Worm (Caenorhabditis elegans): ENCODE results near the gene srd-48.
A peak's percentile ranks its signal among the peaks of the same experiment; 100 is the strongest.

Gene srd-48

ce11 chrX:12315268-12315667, 20.6 kb upstream of the srd-48 start, which contains the start of gene xtr-2:
Gene xtr-2 (plus strand): TSS chrX:12315568.
- TF ChIP-seq atf-7 (tag; optimal IDR thresholded peaks at IDR 0.05) (no peak), sptf-2 (GFP tag; optimal IDR thresholded peaks at IDR 0.05) (no peak), F57C9.4 (tag; optimal IDR thresholded peaks at IDR 0.05) (no peak), mcd-1 (GFP tag; IDR thresholded peaks at IDR 0.05) (no peak), hrde-1 (tag; optimal IDR thresholded peaks at IDR 0.05; ENCODE audit: borderline replicate concordance) (no peak), Y53F4B.3 (GFP tag; IDR thresholded peaks at IDR 0.05) (no peak), snpc-1.1 (tag; optimal IDR thresholded peaks at IDR 0.05; ENCODE audit: insufficient read depth) (no peak), ceh-58 (GFP tag; IDR thresholded peaks at IDR 0.05) (no peak)

DNA sequence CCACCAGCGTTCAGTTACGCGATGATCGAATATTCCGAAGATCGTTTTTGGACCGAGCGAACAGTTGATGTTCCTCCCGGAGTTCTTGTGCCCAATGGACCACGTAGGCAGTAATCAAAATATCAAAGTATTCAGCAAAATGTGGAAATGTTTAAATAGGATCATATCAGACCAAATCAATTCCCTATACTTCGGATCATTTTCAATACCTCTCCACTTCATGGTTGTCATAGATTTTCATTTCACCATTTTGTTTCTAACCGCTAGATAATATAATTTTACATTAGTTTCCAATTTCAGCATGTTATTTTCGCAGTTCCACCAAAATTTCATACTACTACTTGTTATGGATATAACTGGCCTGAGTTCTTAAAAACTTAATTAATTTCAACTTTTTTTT, 18.3 kb upstream of the srd-48 start:
- no peak for TF ChIP-seq lir-1 (GFP tag; conservative IDR thresholded peaks at IDR 0.05)
- TF ChIP-seq Y95B8A.8 (GFP tag; IDR thresholded peaks at IDR 0.05), result no peak
- TF ChIP-seq madf-10 (tag; optimal IDR thresholded peaks at IDR 0.05), result no peak
- TF ChIP-seq lsl-1 (GFP tag; optimal IDR thresholded peaks at IDR 0.05), result no peak
- TF ChIP-seq Y79H2A.3 (GFP tag; conservative IDR thresholded peaks at IDR 0.05), result no peak
- no peak for TF ChIP-seq ccch-3 (GFP tag; optimal IDR thresholded peaks at IDR 0.05)
- TF ChIP-seq nhr-27 (tag; optimal IDR thresholded peaks at IDR 0.05), result no peak
- no peak for TF ChIP-seq Y67H2A.10 (GFP tag; conservative IDR thresholded peaks at IDR 0.05)
- no peak for TF ChIP-seq chd-7 (tag; optimal IDR thresholded peaks at IDR 0.05)
- no peak for TF ChIP-seq hlh-26 (GFP tag; conservative IDR thresholded peaks at IDR 0.05)
- no peak for TF ChIP-seq snpc-3.4 (tag; optimal IDR thresholded peaks at IDR 0.05)
- no peak for TF ChIP-seq him-1 (tag; optimal IDR thresholded peaks at IDR 0.05)
- TF ChIP-seq ztf-18 (tag; optimal IDR thresholded peaks at IDR 0.05), result no peak

DNA sequence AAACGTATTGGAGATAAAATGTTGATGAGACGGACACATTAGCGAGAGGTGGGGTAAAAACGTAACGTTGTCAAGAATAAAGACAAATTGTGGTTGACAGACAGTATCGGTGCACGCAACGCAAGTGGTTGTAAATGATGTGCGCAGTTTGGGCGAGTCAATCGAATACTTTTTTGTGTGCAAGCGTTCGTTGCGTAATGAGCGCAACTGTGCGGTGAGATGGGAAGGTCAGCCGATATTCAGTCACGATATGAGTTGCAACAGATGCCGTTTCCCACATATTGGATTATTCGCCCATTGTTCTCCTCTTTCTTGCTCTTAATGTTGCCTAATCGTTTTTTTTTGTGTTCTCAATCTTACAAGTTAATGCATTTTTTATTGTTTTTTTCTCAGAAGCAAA, 15.2 kb upstream of the srd-48 start, which contains the start of gene ceh-40:
TSS of gene ceh-40 (minus strand) at position 41 of the 400 bp plus-strand sequence.
- TF ChIP-seq rcor-1 (GFP tag; IDR thresholded peaks at IDR 0.05) (no peak), unc-62 (GFP tag; optimal IDR thresholded peaks at IDR 0.05) (peak; percentile 5)

DNA sequence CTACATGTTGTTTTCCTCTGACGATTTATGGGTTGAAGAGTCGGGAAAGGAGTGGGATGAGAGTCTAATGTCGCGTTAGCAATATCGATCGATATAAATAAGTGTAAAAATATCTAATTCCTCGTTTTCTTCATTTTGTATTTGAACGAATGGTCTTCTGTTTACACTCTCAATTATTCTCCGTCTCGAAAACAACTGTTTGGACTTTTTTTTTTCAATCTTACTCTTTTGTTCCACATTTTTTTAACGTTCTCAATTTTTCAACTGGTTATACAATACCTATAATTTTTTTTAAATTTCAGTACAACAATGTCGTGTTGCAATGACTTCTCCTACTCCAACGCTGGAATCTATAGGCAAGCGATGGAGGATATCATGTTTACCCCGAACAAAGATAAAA, 14.6 kb upstream of the srd-48 start, which contains the start of gene F17A2.13:
TSS of gene F17A2.13 (plus strand) at position 301 of the 400 bp plus-strand sequence.
- TF ChIP-seq repo-1 (tag; optimal IDR thresholded peaks at IDR 0.05), result no peak
- no peak for TF ChIP-seq let-607 (tag; optimal IDR thresholded peaks at IDR 0.05)
- no peak for TF ChIP-seq ZK185.1 (tag; optimal IDR thresholded peaks at IDR 0.05; ENCODE audit: poor library complexity, severe bottlenecking)
- TF ChIP-seq nhr-179 (tag; optimal IDR thresholded peaks at IDR 0.05), result no peak
- no peak for TF ChIP-seq gei-17 (GFP tag; optimal IDR thresholded peaks at IDR 0.05)
- TF ChIP-seq lag-1 (GFP tag; IDR thresholded peaks at IDR 0.05), result no peak
- TF ChIP-seq B0336.3 (GFP tag; IDR thresholded peaks at IDR 0.05), result no peak
- TF ChIP-seq F10E7.11 (tag; optimal IDR thresholded peaks at IDR 0.05), result no peak
- TF ChIP-seq ztf-22 (GFP tag; optimal IDR thresholded peaks at IDR 0.05), result no peak
- no peak for TF ChIP-seq F23B12.7 (tag; optimal IDR thresholded peaks at IDR 0.05; ENCODE audit: insufficient read depth)
- no peak for TF ChIP-seq B0035.1 (tag; optimal IDR thresholded peaks at IDR 0.05)
- TF ChIP-seq F52B5.7 (tag; optimal IDR thresholded peaks at IDR 0.05), result no peak
- no peak for TF ChIP-seq sdz-38 (tag; optimal IDR thresholded peaks at IDR 0.05)
- no peak for TF ChIP-seq nhr-120 (GFP tag; IDR thresholded peaks at IDR 0.05)
- no peak for TF ChIP-seq ekl-4 (GFP tag; IDR thresholded peaks at IDR 0.05)
- no peak for TF ChIP-seq athp-1 (tag; optimal IDR thresholded peaks at IDR 0.05)
- no peak for TF ChIP-seq aptf-3 (GFP tag; IDR thresholded peaks at IDR 0.05)
- no peak for TF ChIP-seq tlf-1 (GFP tag; optimal IDR thresholded peaks at IDR 0.05)
- TF ChIP-seq F57A8.1 (GFP tag; optimal IDR thresholded peaks at IDR 0.05), result no peak
- no peak for TF ChIP-seq T07F8.4 (tag; optimal IDR thresholded peaks at IDR 0.05)

Measured in whole organism, young adult.